Fruit fly (Drosophila melanogaster) whole organism, prepupa: ENCODE results near the gene LysD.
A peak's percentile ranks its signal among the peaks of the same experiment; 100 is the strongest.

Source experiments
- CG11762 ChIP-seq: fragments of 200-800 bp; sonication (Bioruptor generic); optimal IDR thresholded peaks from 3 replicates; lab custom pipeline; 2016; ENCODE audit warnings: missing biosample characterization, missing genetic modification characterization; ENCODE audit not compliant: insufficient read depth
- CG34406 ChIP-seq: fragments of 200-800 bp; sonication (Bioruptor generic); optimal IDR thresholded peaks from 3 replicates; lab custom pipeline; 2016; ENCODE audit warnings: missing biosample characterization, missing genetic modification characterization
- CG6276 ChIP-seq: fragments of 200-800 bp; sonication (Bioruptor generic); optimal IDR thresholded peaks from 2 replicates; lab custom pipeline; 2017; ENCODE audit warnings: missing biosample characterization, mild to moderate bottlenecking, missing genetic modification characterization
- CG6808 ChIP-seq: fragments of 200-800 bp; sonication (Bioruptor generic); optimal IDR thresholded peaks from 3 replicates; lab custom pipeline; 2017; ENCODE audit warnings: missing biosample characterization, missing genetic modification characterization, mild to moderate bottlenecking, moderate library complexity, missing genetic modification reagents
- CG6854 ChIP-seq: fragments of 200-800 bp; sonication (Bioruptor generic); optimal IDR thresholded peaks from 2 replicates; lab custom pipeline; 2017; ENCODE audit warnings: missing biosample characterization, mild to moderate bottlenecking, missing genetic modification characterization
- Sox102F ChIP-seq: fragments of 200-800 bp; sonication (Bioruptor generic); optimal IDR thresholded peaks from 2 replicates; lab custom pipeline; 2016; ENCODE audit warnings: missing biosample characterization, mild to moderate bottlenecking, missing genetic modification characterization
- cyc ChIP-seq: fragments of 200-800 bp; sonication (Bioruptor generic); optimal IDR thresholded peaks from 3 replicates; lab custom pipeline; 2016; ENCODE audit warnings: missing biosample characterization, missing genetic modification characterization
- dsx ChIP-seq: fragments of 200-800 bp; optimal IDR thresholded peaks from 3 replicates; lab custom pipeline; 2019; ENCODE audit warnings: missing biosample characterization, mild to moderate bottlenecking, missing genetic modification characterization, moderate library complexity; ENCODE audit not compliant: poor library complexity, severe bottlenecking
- fd59A ChIP-seq: fragments of 200-800 bp; sonication (Bioruptor generic); optimal IDR thresholded peaks from 2 replicates; lab custom pipeline; 2017; ENCODE audit warnings: missing biosample characterization, mild to moderate bottlenecking, missing genetic modification characterization, missing genetic modification reagents
- fd85E ChIP-seq: fragments of 200-800 bp; sonication (Bioruptor generic); optimal IDR thresholded peaks from 3 replicates; lab custom pipeline; 2016; ENCODE audit warnings: missing biosample characterization, missing genetic modification characterization
- fkh ChIP-seq: fragments of 200-800 bp; sonication (Bioruptor generic); optimal IDR thresholded peaks from 3 replicates; lab custom pipeline; 2017; ENCODE audit warnings: missing biosample characterization, mild to moderate bottlenecking, missing genetic modification characterization, moderate library complexity

DNA sequence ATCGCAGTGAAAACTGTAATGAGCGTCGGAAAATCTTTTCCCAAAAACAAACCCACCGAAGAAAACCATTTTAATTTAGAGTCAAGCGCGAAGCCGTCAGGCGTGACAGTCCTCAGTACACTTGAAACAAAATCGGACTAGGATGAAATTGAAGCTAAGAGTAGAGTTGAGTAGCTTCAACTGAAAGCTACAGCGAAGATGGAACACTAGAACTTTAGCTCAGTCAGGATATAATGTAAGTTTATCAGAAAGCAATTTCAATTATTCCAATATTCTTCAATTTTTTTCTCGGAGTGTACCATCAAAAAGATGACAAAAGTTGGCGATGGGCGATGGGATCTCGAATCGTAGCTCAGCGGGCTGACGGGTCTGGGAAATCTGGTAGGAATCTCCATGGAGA, 5.5 kb upstream of the LysD start:
- TF ChIP-seq CG34406 (GFP tag; lab: Kevin White, UChicago): no peak
- no peak for TF ChIP-seq CG11762
- no peak for TF ChIP-seq CG6854 (GFP tag; lab: Kevin White, UChicago)
- TF ChIP-seq Sox102F (GFP tag; lab: Kevin White, UChicago): no peak
- no peak for TF ChIP-seq cyc (GFP tag; lab: Kevin White, UChicago)
- TF ChIP-seq CG6808: no peak
- no peak for TF ChIP-seq fkh
- TF ChIP-seq fd85E (GFP tag; lab: Kevin White, UChicago): no peak
- TF ChIP-seq fd59A (GFP tag; lab: Kevin White, UChicago): no peak
- no peak for TF ChIP-seq dsx (GFP tag; lab: Kevin White, UChicago)
- TF ChIP-seq CG6276 (GFP tag; lab: Kevin White, UChicago): peak; percentile 26
